Fruit fly (Drosophila melanogaster) whole organism, embryonic: ENCODE results near the gene Dh44.
A peak's percentile ranks its signal among the peaks of the same experiment; 100 is the strongest.

Source experiments
- Abd-B ChIP-seq: fragments of 200-800 bp; sonication (Bioruptor generic); optimal IDR thresholded peaks from 2 replicates; lab custom pipeline; 2018; ENCODE audit warnings: missing biosample characterization, mild to moderate bottlenecking, missing genetic modification characterization, moderate library complexity
- CG10147 ChIP-seq: fragments of 200-800 bp; sonication (Bioruptor generic); optimal IDR thresholded peaks from 2 replicates; lab custom pipeline; 2019; ENCODE audit warnings: missing biosample characterization, mild to moderate bottlenecking, missing genetic modification characterization, moderate library complexity
- CG15073 ChIP-seq: fragments of 200-800 bp; sonication (Bioruptor generic); optimal IDR thresholded peaks from 2 replicates; lab custom pipeline; 2016; ENCODE audit warnings: missing biosample characterization, missing genetic modification characterization
- CG15269 ChIP-seq: fragments of 200-800 bp; sonication (Bioruptor generic); optimal IDR thresholded peaks from 2 replicates; lab custom pipeline; 2018; ENCODE audit warnings: missing biosample characterization, mild to moderate bottlenecking, missing genetic modification characterization, moderate library complexity
- CG16815 ChIP-seq: fragments of 200-800 bp; sonication (Bioruptor generic); optimal IDR thresholded peaks from 3 replicates; lab custom pipeline; 2017; ENCODE audit warnings: missing biosample characterization, mild to moderate bottlenecking, missing genetic modification characterization
- CG18599 ChIP-seq: fragments of 200-800 bp; sonication (Bioruptor generic); optimal IDR thresholded peaks from 3 replicates; lab custom pipeline; 2017; ENCODE audit warnings: missing biosample characterization, missing genetic modification characterization, mild to moderate bottlenecking, moderate library complexity, missing genetic modification reagents
- CG18764 ChIP-seq: fragments of 200-800 bp; sonication (Bioruptor generic); optimal IDR thresholded peaks from 3 replicates; lab custom pipeline; 2016; ENCODE audit warnings: missing biosample characterization, missing genetic modification characterization
- CG4328 ChIP-seq: fragments of 200-800 bp; sonication (Bioruptor generic); optimal IDR thresholded peaks from 3 replicates; lab custom pipeline; 2017; ENCODE audit warnings: missing biosample characterization, missing genetic modification reagents, missing genetic modification characterization
- CG6854 ChIP-seq: fragments of 200-800 bp; sonication (Bioruptor generic); optimal IDR thresholded peaks from 3 replicates; lab custom pipeline; 2017; ENCODE audit warnings: missing biosample characterization, mild to moderate bottlenecking, missing genetic modification characterization
- CG7372 ChIP-seq: fragments of 200-800 bp; sonication (Bioruptor generic); IDR thresholded peaks from 2 replicates; pipeline ENCODE4 v1.3.6; 2022; ENCODE audit warnings: missing biosample characterization, missing genetic modification characterization
- CG7786 ChIP-seq: fragments of 200-800 bp; sonication (Bioruptor generic); optimal IDR thresholded peaks from 2 replicates; lab custom pipeline; 2016; ENCODE audit warnings: missing biosample characterization, missing genetic modification characterization
- CG7928 ChIP-seq: fragments of 200-800 bp; sonication (Bioruptor generic); optimal IDR thresholded peaks from 2 replicates; lab custom pipeline; 2017; ENCODE audit warnings: missing biosample characterization, mild to moderate bottlenecking, missing genetic modification characterization
- CG8281 ChIP-seq: fragments of 200-800 bp; sonication (Bioruptor generic); optimal IDR thresholded peaks from 2 replicates; lab custom pipeline; 2018; ENCODE audit warnings: missing biosample characterization, mild to moderate bottlenecking, missing genetic modification characterization, moderate library complexity
- CTCF ChIP-seq: fragments of 200-800 bp; sonication (Bioruptor generic); optimal IDR thresholded peaks from 2 replicates; lab custom pipeline; 2017; ENCODE audit warnings: missing biosample characterization, mild to moderate bottlenecking, missing genetic modification characterization, moderate library complexity
- Dbx ChIP-seq: fragments of 200-800 bp; sonication (Bioruptor generic); IDR thresholded peaks from 3 replicates; pipeline ENCODE4 v1.3.6; 2022; ENCODE audit warnings: missing biosample characterization, missing genetic modification characterization
- Dip3 ChIP-seq: fragments of 200-800 bp; sonication (Bioruptor generic); optimal IDR thresholded peaks from 3 replicates; lab custom pipeline; 2016; ENCODE audit warnings: missing biosample characterization, missing genetic modification characterization
- HLH4C ChIP-seq: fragments of 200-800 bp; sonication (Bioruptor generic); IDR thresholded peaks from 3 replicates; pipeline ENCODE4 v1.3.6; 2022; ENCODE audit warnings: missing biosample characterization, missing genetic modification characterization; ENCODE audit not compliant: partially characterized antibody
- Med ChIP-seq: fragments of 200-800 bp; sonication (Bioruptor generic); peaks from one replicate; lab custom pipeline; 2016; ENCODE audit warnings: missing biosample characterization, missing genetic modification characterization, mild to moderate bottlenecking, inconsistent platforms, moderate library complexity
- Pdp1 ChIP-seq, 2 experiments: fragments of 200-800 bp; sonication (Bioruptor generic); optimal IDR thresholded peaks; 3 replicates each; lab custom pipeline; 2016; ENCODE audit warnings: missing biosample characterization in 2 of 2, missing genetic modification characterization in 2 of 2, mild to moderate bottlenecking in 1 of 2, moderate library complexity in 1 of 2
- Stat92E ChIP-seq, 3 experiments: fragments of >200 bp in 2 of 3; fragments of 200-800 bp in 1 of 3; sonication (Bioruptor generic) in 1 of 3; optimal IDR thresholded peaks; 2 replicates each; lab custom pipeline; 2017 to 2019; ENCODE audit warnings: missing biosample characterization in 3 of 3, missing genetic modification characterization in 3 of 3, mild to moderate bottlenecking in 1 of 3, moderate library complexity in 1 of 3
- Taf1 ChIP-seq: fragments of 200-800 bp; sonication (Bioruptor generic); IDR thresholded peaks from 2 replicates; pipeline ENCODE4 v1.3.6; 2022; ENCODE audit warnings: missing biosample characterization, missing genetic modification characterization
- da ChIP-seq: fragments of 200-800 bp; sonication (Bioruptor generic); optimal IDR thresholded peaks from 2 replicates; lab custom pipeline; 2016; ENCODE audit warnings: missing biosample characterization, missing genetic modification characterization
- danr ChIP-seq: fragments of 200-800 bp; sonication (Bioruptor generic); IDR thresholded peaks from 2 replicates; pipeline ENCODE4 v1.3.6; 2022; ENCODE audit warnings: missing biosample characterization, missing genetic modification characterization
- dysf ChIP-seq: fragments of 200-800 bp; sonication (Bioruptor generic); IDR thresholded peaks from 3 replicates; pipeline ENCODE4 v1.3.6; 2022; ENCODE audit warnings: missing biosample characterization, missing genetic modification characterization
- exex ChIP-seq: fragments of 200-800 bp; sonication (Bioruptor generic); optimal IDR thresholded peaks from 4 replicates; lab custom pipeline; 2018; ENCODE audit warnings: missing biosample characterization, mild to moderate bottlenecking, missing genetic modification characterization, moderate library complexity
- fd3F ChIP-seq: fragments of 200-800 bp; sonication (Bioruptor generic); optimal IDR thresholded peaks from 2 replicates; lab custom pipeline; 2018; ENCODE audit warnings: missing biosample characterization, mild to moderate bottlenecking, missing genetic modification characterization, moderate library complexity
- grau ChIP-seq: fragments of 200-800 bp; optimal IDR thresholded peaks from 3 replicates; lab custom pipeline; 2019; ENCODE audit warnings: missing biosample characterization, mild to moderate bottlenecking, missing genetic modification characterization, moderate library complexity
- kah ChIP-seq: fragments of 200-800 bp; sonication (Bioruptor generic); optimal IDR thresholded peaks from 2 replicates; lab custom pipeline; 2018; ENCODE audit warnings: missing biosample characterization, mild to moderate bottlenecking, missing genetic modification characterization
- kay ChIP-seq: fragments of 200-800 bp; sonication (Bioruptor generic); optimal IDR thresholded peaks from 2 replicates; lab custom pipeline; 2016; ENCODE audit warnings: missing biosample characterization, missing genetic modification characterization
- mirr ChIP-seq: fragments of 200-800 bp; sonication (Bioruptor generic); optimal IDR thresholded peaks from 3 replicates; lab custom pipeline; 2018; ENCODE audit warnings: missing biosample characterization, mild to moderate bottlenecking, missing genetic modification characterization
- org-1 ChIP-seq: fragments of 200-800 bp; sonication (Bioruptor generic); optimal IDR thresholded peaks from 2 replicates; lab custom pipeline; 2017; ENCODE audit warnings: missing biosample characterization, missing genetic modification characterization
- otp ChIP-seq: fragments of 200-800 bp; sonication (Bioruptor generic); IDR thresholded peaks from 3 replicates; pipeline ENCODE4, ENCODE4 v1.3.6; 2022; ENCODE audit warnings: missing biosample characterization, missing genetic modification characterization
- pita ChIP-seq: fragments of 200-800 bp; sonication (Bioruptor generic); optimal IDR thresholded peaks from 2 replicates; lab custom pipeline; 2017; ENCODE audit warnings: missing biosample characterization, mild to moderate bottlenecking, missing genetic modification characterization
- pnt ChIP-seq: fragments of 200-800 bp; sonication (Bioruptor generic); optimal IDR thresholded peaks from 3 replicates; lab custom pipeline; 2016; ENCODE audit warnings: missing biosample characterization, missing genetic modification characterization
- prd ChIP-seq, 3 experiments: fragments of >200 bp in 2 of 3; fragments of 200-800 bp in 1 of 3; sonication (Bioruptor generic) in 1 of 3; optimal IDR thresholded peaks in 2 of 3; IDR thresholded peaks in 1 of 3; 2 replicates in 2 of 3; 3 replicates in 1 of 3; pipeline versions ENCODE4 v1.3.6 to Lab custom; 2017 to 2022; ENCODE audit warnings: missing biosample characterization in 1 of 3, missing genetic modification characterization in 1 of 3
- pum ChIP-seq: fragments of 200-800 bp; sonication (Bioruptor generic); optimal IDR thresholded peaks from 2 replicates; lab custom pipeline; 2016; ENCODE audit warnings: missing biosample characterization, missing genetic modification characterization
- scrt ChIP-seq: fragments of 200-800 bp; sonication (Bioruptor generic); optimal IDR thresholded peaks from 2 replicates; lab custom pipeline; 2018; ENCODE audit warnings: missing biosample characterization, mild to moderate bottlenecking, missing genetic modification characterization, moderate library complexity
- tio ChIP-seq: fragments of 200-800 bp; sonication (Bioruptor generic); optimal IDR thresholded peaks from 2 replicates; lab custom pipeline; 2017; ENCODE audit warnings: missing biosample characterization, missing genetic modification characterization, inconsistent platforms
- wek ChIP-seq: fragments of 200-800 bp; sonication (Bioruptor generic); optimal IDR thresholded peaks from 3 replicates; lab custom pipeline; 2018; ENCODE audit warnings: missing biosample characterization, mild to moderate bottlenecking, missing genetic modification characterization, moderate library complexity

Gene Dh44

dm6 chr3R:9646104-9646707 is 8.2 kb downstream of the Dh44 start, which contains the start of gene Fst (continued):
- no peak for TF ChIP-seq pita (GFP tag; lab: Kevin White, UChicago)

- TF ChIP-seq CG15269 (tag; lab: Kevin White, UChicago): no peak
- peak in 1 of 2 experiments; percentile 54 for TF ChIP-seq Pdp1 (GFP tag; optimal IDR thresholded peaks at IDR 0.05; lab: Kevin White, UChicago)
- peak; percentile 61 for TF ChIP-seq CG7372 (GFP tag; lab: Robert Waterston, UW)
Observed at dm6 chr3R:9665405-9665804, 27.4 kb downstream of the Dh44 start.

dm6 chr3R:9673207-9673606 is 35.2 kb downstream of the Dh44 start:
- TF ChIP-seq HLH4C (GFP tag; lab: Robert Waterston, UW) (no peak), CTCF (GFP tag; lab: Kevin White, UChicago) (peak; percentile 68), Med (GFP tag; lab: Kevin White, UChicago) (no peak), dysf (GFP tag; lab: Robert Waterston, UW) (0 out of 3 replicates have a peak, but pooled peaks have one; percentile 24)

dm6 chr3R:9674196-9674693 is 36.3 kb downstream of the Dh44 start, which contains the start of gene Dhc1:
TSS of gene Dhc1 (minus strand) at chr3R:9674643.
- no peak for TF ChIP-seq otp (GFP tag; lab: Robert Waterston, UW)
- peak in 1 of 2 experiments; percentile 94 for TF ChIP-seq Pdp1 (GFP tag; optimal IDR thresholded peaks at IDR 0.05; lab: Kevin White, UChicago)
- no peak for TF ChIP-seq CG7928 (GFP tag; lab: Kevin White, UChicago)
- no peak for TF ChIP-seq Taf1 (GFP tag; lab: Robert Waterston, UW)
- no peak for TF ChIP-seq da (GFP tag; lab: Kevin White, UChicago)
- TF ChIP-seq Stat92E (GFP tag; optimal IDR thresholded peaks at IDR 0.05; lab: Kevin White, UChicago): no peak
- TF ChIP-seq Abd-B: no peak
- no peak for TF ChIP-seq pum

- TF ChIP-seq CG18599 (GFP tag; lab: Kevin White, UChicago) (no peak), CG8281 (tag; lab: Kevin White, UChicago) (no peak), grau (no peak), CG7786 (GFP tag; lab: Kevin White, UChicago) (peak; percentile 39), scrt (GFP tag; lab: Kevin White, UChicago) (peak; percentile 77), mirr (peak; percentile 48), exex (tag; lab: Kevin White, UChicago) (no peak), CG4328 (GFP tag; lab: Kevin White, UChicago) (peak; percentile 20), org-1 (peak; percentile 36), pnt (peak; percentile 49), kay (GFP tag; lab: Kevin White, UChicago) (no peak), CG18764 (GFP tag; lab: Kevin White, UChicago) (no peak), prd (optimal IDR thresholded peaks at IDR 0.05; lab: Kevin White, UChicago) (no peak), prd (GFP tag; IDR thresholded peaks at IDR 0.05; lab: Robert Waterston, UW) (no peak), Dbx (GFP tag; lab: Robert Waterston, UW) (no peak), Dip3 (GFP tag; lab: Kevin White, UChicago) (peak; percentile 19), wek (GFP tag; lab: Kevin White, UChicago) (peak; percentile 28), CG6854 (GFP tag; lab: Kevin White, UChicago) (peak; percentile 5), fd3F (GFP tag; lab: Kevin White, UChicago) (no peak), tio (GFP tag; lab: Kevin White, UChicago) (no peak), danr (GFP tag; lab: Robert Waterston, UW) (no peak), CG15073 (GFP tag; lab: Kevin White, UChicago) (no peak), kah (GFP tag; lab: Kevin White, UChicago) (peak; percentile 48), CG16815 (peak; percentile 23), CG10147 (GFP tag; lab: Kevin White, UChicago) (no peak)
Observed at dm6 chr3R:9674968-9675573, 37.1 kb downstream of the Dh44 start, which contains the start of gene Nepl12. TSS of gene Nepl12 (plus strand) at chr3R:9675523.
